Fruit fly (Drosophila melanogaster) S2 (cell line): ENCODE results near the gene CG18249.

ENCODE experiments used
- CG8478 ChIP-seq: fragments of >200 bp; optimal IDR thresholded peaks from 2 replicates; lab custom pipeline; 2018
- CTCF ChIP-seq, 2 experiments: fragments of >200 bp; optimal IDR thresholded peaks; 2 replicates each; lab custom pipeline; 2018

DNA sequence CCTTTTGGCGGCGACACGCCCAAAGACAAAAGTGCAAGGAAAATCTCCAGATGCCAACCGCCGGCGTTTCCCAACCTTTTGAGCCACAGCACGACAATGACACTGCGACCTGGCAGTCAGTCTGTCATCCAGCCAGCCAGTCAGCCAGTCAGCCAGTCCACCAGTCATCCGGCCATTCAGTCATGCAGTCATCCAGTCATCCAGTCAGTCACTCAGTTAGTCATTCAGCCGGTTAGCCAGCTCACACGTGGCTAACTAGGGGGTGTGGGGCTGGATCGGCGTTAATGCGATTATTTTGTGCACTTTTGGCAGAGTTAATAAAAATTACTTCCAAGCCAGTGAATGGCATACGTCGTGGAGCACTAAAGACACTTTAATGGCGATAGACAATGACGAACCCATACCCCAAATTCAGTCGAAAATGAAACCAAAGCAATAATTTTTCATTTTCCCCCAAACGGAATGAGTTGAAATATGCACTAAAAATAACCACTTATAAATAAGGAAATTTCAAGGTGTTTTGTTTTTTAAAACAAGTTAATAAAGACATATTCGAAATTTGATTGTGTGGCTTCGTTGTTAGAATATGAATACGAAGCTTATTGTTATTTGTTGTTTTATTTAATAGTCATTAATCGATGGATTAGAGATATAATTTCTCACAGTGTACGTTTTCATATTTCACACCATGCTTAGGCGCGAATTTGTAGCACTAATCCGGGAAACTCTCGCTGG lies 4.9 kb downstream of the CG18249 start:
- no peak for TF ChIP-seq CG8478
- TF ChIP-seq CTCF (optimal IDR thresholded peaks at IDR 0.05; lab: Kevin White, UChicago) = no peak
